Fruit fly (Drosophila melanogaster) Kc167 (cell line): ENCODE data around the gene CG1136.

Experiments
- Myc ChIP-seq: fragments of >200 bp; optimal IDR thresholded peaks from 2 replicates; lab custom pipeline; 2017; ENCODE audit warnings: missing external identifiers
- Sin3A ChIP-seq: fragments of >200 bp; optimal IDR thresholded peaks from 2 replicates; lab custom pipeline; 2018; ENCODE audit warnings: missing external identifiers
- h ChIP-seq: fragments of >200 bp; optimal IDR thresholded peaks from 3 replicates; lab custom pipeline; 2018; ENCODE audit warnings: missing external identifiers
- insv ChIP-seq: fragments of >200 bp; optimal IDR thresholded peaks from 3 replicates; lab custom pipeline; 2018; ENCODE audit warnings: missing external identifiers
- psq ChIP-seq: fragments of >200 bp; optimal IDR thresholded peaks from 2 replicates; lab custom pipeline; 2017; ENCODE audit warnings: missing external identifiers
- ttk ChIP-seq: sonication (Bioruptor generic); optimal IDR thresholded peaks from 2 replicates; lab custom pipeline; 2017; ENCODE audit warnings: missing external identifiers

dm6 chr3L:4096546-4096945, 50.1 kb downstream of the CG1136 start:
- TF ChIP-seq Myc (no peak), insv (lab: Kevin White, UChicago) (no peak), h (lab: Kevin White, UChicago) (no peak), ttk (no peak), Sin3A (lab: Kevin White, UChicago) (no peak), psq (lab: Kevin White, UChicago) (no peak)
